Worm (Caenorhabditis elegans) whole organism, L1 larva: Measurements from ENCODE around the gene faah-6.

Experiments
- lin-15B ChIP-seq: fragments of 150-350 bp; sonication (generic microtip); optimal IDR thresholded peaks from 3 replicates; lab custom pipeline; 2014; ENCODE audit warnings: missing biosample characterization, missing genetic modification characterization
- lin-39 ChIP-seq: fragments of 150-350 bp; optimal IDR thresholded peaks from 2 replicates; lab custom pipeline; 2014; ENCODE audit warnings: missing biosample characterization, missing genetic modification reagents, missing genetic modification characterization
- nhr-76 ChIP-seq: sonication (generic microtip); optimal IDR thresholded peaks from 2 replicates; lab custom pipeline; 2017; ENCODE audit warnings: missing biosample characterization, missing genetic modification characterization
- ztf-11 ChIP-seq, 2 experiments: sonication (generic microtip); optimal IDR thresholded peaks; 2 replicates each; lab custom pipeline; 2016 to 2017; ENCODE audit warnings: missing genetic modification characterization in 2 of 2, missing biosample characterization in 1 of 2, missing compliant biosample characterization in 1 of 2

- no peak for TF ChIP-seq nhr-76 (tag; lab: Kevin White, UChicago)
- TF ChIP-seq lin-15B (tag; lab: Kevin White, UChicago): no peak
- TF ChIP-seq lin-39: no peak
- TF ChIP-seq ztf-11 (tag; optimal IDR thresholded peaks at IDR 0.05; lab: Kevin White, UChicago): no peak
Observed at ce11 chrIII:11683790-11684189, 33.5 kb downstream of the faah-6 start.
